Worm (Caenorhabditis elegans) whole organism, dauer: ENCODE data around the gene W04B5.8.
"Not testable (repeated sequence)": the region's sequence is repeated elsewhere in the genome, so short reads cannot be mapped to it uniquely, and the experiment has no call there.

Experiments
- unc-62 ChIP-seq: sonication (generic microtip); optimal IDR thresholded peaks from 2 replicates; lab custom pipeline; 2017; ENCODE audit warnings: missing biosample characterization, missing genetic modification reagents, missing genetic modification characterization

W04B5.8 gene

ce11 chrIII:2435805-2436204, 9.7 kb downstream of the W04B5.8 start, which contains the start of gene E02H9.6:
Gene E02H9.6 (plus strand): TSS chrIII:2436105.
- TF ChIP-seq unc-62 (GFP tag; lab: Kevin White, UChicago), result not testable (repeated sequence)

- TF ChIP-seq unc-62 (GFP tag; lab: Kevin White, UChicago), result no peak
Measured at ce11 chrIII:2438543-2438942, 12.4 kb downstream of the W04B5.8 start, which contains the start of gene E02H9.13. Gene E02H9.13 (minus strand): TSS chrIII:2438741.

DNA sequence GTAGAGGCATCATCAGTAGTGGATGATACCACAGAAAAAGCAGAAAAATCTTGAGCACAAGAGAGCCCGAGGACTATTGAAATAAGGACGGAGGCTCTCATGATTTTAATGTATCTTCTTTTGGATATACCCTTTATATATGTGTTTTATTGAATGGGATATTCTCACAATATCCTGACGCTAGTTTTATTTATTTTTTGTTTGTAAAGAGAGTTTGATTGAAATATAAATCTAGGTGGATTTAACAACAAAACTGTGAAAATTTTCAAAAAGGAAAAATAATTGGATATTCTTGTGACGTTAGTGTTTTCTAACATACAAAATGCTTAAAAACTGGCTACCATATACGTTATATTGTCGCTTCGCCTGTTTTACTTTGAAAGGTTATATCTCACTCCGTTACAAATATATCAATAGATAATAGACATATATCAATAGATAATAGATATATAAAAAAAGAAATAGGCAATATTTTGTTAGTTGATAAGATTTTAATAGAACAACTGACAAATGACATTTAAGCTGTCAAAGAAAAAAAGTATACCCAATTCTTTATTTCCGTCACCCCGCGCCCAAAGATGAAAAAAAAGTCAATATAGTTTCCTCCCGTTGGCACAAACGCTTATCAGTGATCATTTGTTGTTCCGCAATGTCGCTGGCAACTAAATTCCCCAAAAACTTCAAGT, 19.6 kb downstream of the W04B5.8 start, which contains the start of the genes E02H9.7 and klo-2:
Gene E02H9.7 (minus strand): TSS at position 101 of the 686 bp plus-strand sequence.
Gene klo-2 (plus strand): TSS at position 636 of the 686 bp plus-strand sequence.
- no peak for TF ChIP-seq unc-62 (GFP tag; lab: Kevin White, UChicago)

DNA sequence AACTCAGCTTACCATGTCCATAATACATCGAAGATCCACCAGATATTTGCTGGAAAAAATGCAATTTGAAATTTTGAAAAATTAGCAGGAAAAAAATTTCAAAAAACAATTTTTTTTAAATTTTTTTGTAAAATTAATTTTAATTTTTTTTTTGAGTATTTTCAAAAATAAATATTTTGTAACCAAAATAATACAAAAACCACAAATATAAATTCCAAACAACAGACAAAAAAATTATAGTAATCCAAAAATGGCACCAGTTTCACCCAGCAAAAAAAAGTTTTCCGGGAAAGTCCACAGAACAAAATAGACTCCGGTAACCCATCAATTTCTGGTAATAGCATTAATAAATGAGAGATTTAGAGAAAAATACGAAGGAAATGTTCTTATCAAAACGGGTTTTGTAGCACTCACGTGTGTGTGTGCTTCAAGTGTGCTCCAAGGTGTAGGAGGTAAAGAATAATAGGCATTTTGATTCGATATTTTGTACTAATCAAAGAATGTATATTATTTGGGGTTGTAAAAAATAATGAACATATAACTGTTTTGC, 28.7 kb downstream of the W04B5.8 start, which contains the start of gene nhr-121:
Gene nhr-121 (minus strand): TSS at position 51 of the 550 bp plus-strand sequence.
- no peak for TF ChIP-seq unc-62 (GFP tag; lab: Kevin White, UChicago)

DNA sequence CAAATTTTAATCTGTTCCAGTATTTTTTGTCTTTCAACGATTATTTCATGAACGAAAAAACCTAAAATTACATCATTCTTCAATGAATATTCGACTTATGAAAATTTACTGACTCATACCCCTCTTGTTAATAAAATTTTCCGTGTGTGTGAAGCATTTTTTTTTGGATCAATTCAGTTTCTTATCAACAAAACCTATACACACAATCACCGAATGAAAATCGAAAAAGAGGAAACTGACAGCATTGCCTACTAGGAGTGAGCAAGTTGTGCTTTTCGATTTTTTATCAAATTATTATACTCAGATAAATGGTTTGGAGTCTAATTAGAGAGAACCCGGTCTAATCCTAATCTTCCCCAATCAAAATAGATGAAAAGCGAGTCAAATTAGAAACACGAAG, 32.6 kb downstream of the W04B5.8 start, which contains the start of gene E02H9.3:
Gene E02H9.3 (plus strand): TSS at position 301 of the 400 bp plus-strand sequence.
- TF ChIP-seq unc-62 (GFP tag; lab: Kevin White, UChicago), result not testable (repeated sequence)

DNA sequence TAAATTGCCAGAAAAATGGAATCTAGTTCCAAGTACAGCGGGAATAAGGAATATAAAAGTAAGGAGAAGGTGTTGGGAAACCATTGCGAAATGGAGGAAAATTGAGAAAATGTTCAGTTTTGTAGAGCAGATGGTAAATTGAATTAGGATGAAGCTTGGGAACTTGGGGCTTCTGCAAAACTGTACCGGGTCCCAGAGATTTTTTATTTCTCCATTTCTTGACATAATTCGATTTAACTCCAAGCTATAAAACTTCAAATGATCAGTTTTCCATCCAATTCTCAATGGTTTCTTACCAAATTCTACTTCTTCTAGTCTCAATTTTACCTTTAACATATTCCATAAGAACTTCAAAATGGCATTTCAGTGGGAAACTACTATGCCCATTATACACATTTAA, 42.1 kb downstream of the W04B5.8 start, which contains the start of the genes E02H9.9 and E02H9.1:
Gene E02H9.9 (minus strand): TSS at position 101 of the 400 bp plus-strand sequence.
Gene E02H9.1 (plus strand): TSS at position 285 of the 400 bp plus-strand sequence.
- no peak for TF ChIP-seq unc-62 (GFP tag; lab: Kevin White, UChicago)

DNA sequence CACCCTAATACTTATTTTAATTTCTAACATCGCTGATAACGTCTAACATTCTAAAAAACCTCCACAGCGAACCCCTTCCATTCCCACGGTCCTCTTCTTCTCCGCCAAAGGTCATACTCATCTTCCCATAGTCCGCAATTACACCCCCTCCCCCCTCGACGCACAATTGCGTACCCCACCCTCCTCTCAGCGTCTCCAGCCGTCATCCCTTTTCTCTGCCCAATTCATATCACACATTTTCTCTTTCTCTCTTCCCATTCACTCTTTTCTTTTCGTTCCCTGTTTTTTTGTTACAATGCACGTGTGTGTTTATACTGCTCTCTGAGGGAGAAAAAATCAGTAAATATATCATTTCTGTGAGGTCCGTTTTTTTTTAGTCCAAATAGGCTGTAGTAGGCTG, 45.7 kb downstream of the W04B5.8 start:
- no peak for TF ChIP-seq unc-62 (GFP tag; lab: Kevin White, UChicago)

- no peak for TF ChIP-seq unc-62 (GFP tag; lab: Kevin White, UChicago)
Measured at ce11 chrIII:2473554-2473953, 47.4 kb downstream of the W04B5.8 start, which contains the start of gene smg-6. Gene smg-6 (plus strand): TSS chrIII:2473854.

ce11 chrIII:2474781-2475180, 48.7 kb downstream of the W04B5.8 start:
- TF ChIP-seq unc-62 (GFP tag; lab: Kevin White, UChicago), result no peak

DNA sequence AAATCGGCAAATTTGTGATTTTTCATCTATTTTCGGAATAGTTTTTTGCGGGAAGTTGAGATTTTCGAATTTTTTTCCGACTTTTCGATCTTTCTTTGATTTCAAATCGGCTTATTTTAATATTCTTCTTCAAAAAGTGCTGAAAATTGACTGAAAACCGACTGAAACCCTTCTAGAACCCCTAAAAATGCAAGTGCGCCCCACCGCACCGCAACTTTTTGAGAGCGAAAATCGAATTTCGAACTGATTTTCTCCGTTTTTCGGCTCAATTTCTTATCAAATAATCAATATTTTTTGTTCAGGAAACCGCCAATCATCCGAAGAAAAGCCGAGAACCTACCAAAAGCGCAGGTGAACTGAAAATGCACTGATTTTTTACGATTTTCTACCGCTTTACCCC, 51.2 kb downstream of the W04B5.8 start:
- TF ChIP-seq unc-62 (GFP tag; lab: Kevin White, UChicago), result no peak

- no peak for TF ChIP-seq unc-62 (GFP tag; lab: Kevin White, UChicago)
Measured at ce11 chrIII:2478605-2479004, 52.5 kb downstream of the W04B5.8 start.
